Worm (Caenorhabditis elegans) whole organism, L3 larva: ENCODE data around the gene C18D4.6.
"Not testable (repeated sequence)": the region's sequence is repeated elsewhere in the genome, so short reads cannot be mapped to it uniquely, and the experiment has no call there.

Experiments
- R02D3.7 ChIP-seq: fragments of 150-350 bp; optimal IDR thresholded peaks from 2 replicates; lab custom pipeline; 2014; ENCODE audit warnings: missing biosample characterization, missing genetic modification characterization
- ZK546.5 ChIP-seq: sonication (generic microtip); optimal IDR thresholded peaks from 2 replicates; lab custom pipeline; 2017; ENCODE audit warnings: missing biosample characterization, missing genetic modification characterization
- aly-2 ChIP-seq: fragments of 150-350 bp; optimal IDR thresholded peaks from 2 replicates; lab custom pipeline; 2014; ENCODE audit warnings: missing biosample characterization, missing genetic modification characterization
- ama-1 ChIP-seq: fragments of 150-350 bp; optimal IDR thresholded peaks from 2 replicates; lab custom pipeline; 2018
- ceh-16 ChIP-seq: sonication (generic microtip); optimal IDR thresholded peaks from 2 replicates; lab custom pipeline; 2017; ENCODE audit warnings: missing biosample characterization, missing genetic modification characterization
- ceh-28 ChIP-seq: fragments of 150-350 bp; optimal IDR thresholded peaks from 2 replicates; lab custom pipeline; 2014; ENCODE audit warnings: missing biosample characterization, missing genetic modification reagents, missing genetic modification characterization
- ceh-82 ChIP-seq: fragments of 150-350 bp; optimal IDR thresholded peaks from 2 replicates; lab custom pipeline; 2014; ENCODE audit warnings: missing biosample characterization, missing genetic modification characterization
- ceh-9 ChIP-seq: sonication (generic microtip); optimal IDR thresholded peaks from 2 replicates; lab custom pipeline; 2018; ENCODE audit warnings: missing biosample characterization, missing genetic modification characterization
- daf-12 ChIP-seq: fragments of 150-350 bp; optimal IDR thresholded peaks from 2 replicates; lab custom pipeline; 2014; ENCODE audit warnings: missing biosample characterization, missing genetic modification reagents, missing genetic modification characterization
- egl-5 ChIP-seq: fragments of 150-350 bp; optimal IDR thresholded peaks from 2 replicates; lab custom pipeline; 2017; ENCODE audit warnings: missing biosample characterization, missing genetic modification reagents, missing genetic modification characterization, inconsistent platforms
- elt-3 ChIP-seq, 3 experiments: fragments of 150-350 bp in 1 of 3; sonication (generic microtip) in 2 of 3; optimal IDR thresholded peaks; 2 replicates in 2 of 3; 4 replicates in 1 of 3; lab custom pipeline; 2014 to 2017; ENCODE audit warnings: missing biosample characterization in 3 of 3, missing genetic modification characterization in 3 of 3
- eor-1 ChIP-seq, 2 experiments: fragments of 150-350 bp; optimal IDR thresholded peaks; 2 replicates each; lab custom pipeline; 2014 to 2018; ENCODE audit warnings: missing biosample characterization in 2 of 2, missing genetic modification characterization in 2 of 2
- fkh-10 ChIP-seq: sonication (generic microtip); optimal IDR thresholded peaks from 2 replicates; lab custom pipeline; 2017; ENCODE audit warnings: missing biosample characterization, missing genetic modification reagents, missing genetic modification characterization
- fkh-2 ChIP-seq: fragments of 150-350 bp; optimal IDR thresholded peaks from 2 replicates; lab custom pipeline; 2014; ENCODE audit warnings: missing biosample characterization, missing genetic modification reagents, missing genetic modification characterization
- fos-1 ChIP-seq: fragments of 150-350 bp; optimal IDR thresholded peaks from 2 replicates; lab custom pipeline; 2014; ENCODE audit warnings: missing biosample characterization, missing genetic modification characterization
- jun-1 ChIP-seq: fragments of 150-350 bp; optimal IDR thresholded peaks from 2 replicates; lab custom pipeline; 2014; ENCODE audit warnings: missing biosample characterization, missing genetic modification reagents, missing genetic modification characterization
- lin-15B ChIP-seq: fragments of 150-350 bp; optimal IDR thresholded peaks from 2 replicates; lab custom pipeline; 2014; ENCODE audit warnings: missing biosample characterization, missing genetic modification characterization
- lsy-12 ChIP-seq: sonication (generic microtip); optimal IDR thresholded peaks from 2 replicates; lab custom pipeline; 2016; ENCODE audit warnings: mild to moderate bottlenecking, missing genetic modification characterization, missing compliant biosample characterization
- mdl-1 ChIP-seq: fragments of 150-350 bp; optimal IDR thresholded peaks from 2 replicates; lab custom pipeline; 2014; ENCODE audit warnings: missing biosample characterization, missing genetic modification characterization
- mml-1 ChIP-seq: fragments of 150-350 bp; sonication (generic microtip); optimal IDR thresholded peaks from 3 replicates; lab custom pipeline; 2014; ENCODE audit warnings: missing biosample characterization, missing genetic modification characterization
- nfya-1 ChIP-seq: sonication (generic microtip); optimal IDR thresholded peaks from 2 replicates; lab custom pipeline; 2017; ENCODE audit warnings: missing genetic modification characterization, mild to moderate bottlenecking, missing compliant biosample characterization, antibody characterized with exemption, moderate library complexity; ENCODE audit not compliant: insufficient read depth
- nhr-11 ChIP-seq: fragments of 150-350 bp; optimal IDR thresholded peaks from 2 replicates; lab custom pipeline; 2014; ENCODE audit warnings: missing biosample characterization, missing genetic modification characterization
- nhr-12 ChIP-seq: fragments of 150-350 bp; optimal IDR thresholded peaks from 2 replicates; lab custom pipeline; 2014; ENCODE audit warnings: missing biosample characterization, missing genetic modification characterization
- nhr-23 ChIP-seq: fragments of 150-350 bp; optimal IDR thresholded peaks from 2 replicates; lab custom pipeline; 2014; ENCODE audit warnings: missing biosample characterization, missing genetic modification reagents, missing genetic modification characterization
- nhr-25 ChIP-seq: sonication (generic microtip); optimal IDR thresholded peaks from 2 replicates; lab custom pipeline; 2017; ENCODE audit warnings: missing biosample characterization, missing genetic modification characterization
- nhr-43 ChIP-seq: sonication (generic microtip); optimal IDR thresholded peaks from 2 replicates; lab custom pipeline; 2016; ENCODE audit warnings: mild to moderate bottlenecking, missing genetic modification characterization, missing compliant biosample characterization; ENCODE audit not compliant: poor library complexity, severe bottlenecking
- nhr-67 ChIP-seq: fragments of 150-350 bp; optimal IDR thresholded peaks from 2 replicates; lab custom pipeline; 2014; ENCODE audit warnings: missing biosample characterization, missing genetic modification characterization
- nhr-76 ChIP-seq: fragments of 150-350 bp; sonication (generic microtip); optimal IDR thresholded peaks from 5 replicates; lab custom pipeline; 2014; ENCODE audit warnings: missing biosample characterization, missing genetic modification characterization
- nhr-77 ChIP-seq: fragments of 150-350 bp; optimal IDR thresholded peaks from 2 replicates; lab custom pipeline; 2014; ENCODE audit warnings: missing biosample characterization, missing genetic modification characterization
- pha-4 ChIP-seq: fragments of 150-350 bp; optimal IDR thresholded peaks from 2 replicates; lab custom pipeline; 2014; ENCODE audit warnings: missing biosample characterization, missing genetic modification reagents, missing genetic modification characterization
- pqm-1 ChIP-seq: fragments of 150-350 bp; optimal IDR thresholded peaks from 2 replicates; lab custom pipeline; 2017; ENCODE audit warnings: missing biosample characterization, missing genetic modification characterization, inconsistent platforms
- sea-2 ChIP-seq: fragments of 150-350 bp; sonication (generic microtip); optimal IDR thresholded peaks from 4 replicates; lab custom pipeline; 2014; ENCODE audit warnings: missing biosample characterization, missing genetic modification reagents, missing genetic modification characterization
- skn-1 ChIP-seq: fragments of 150-350 bp; optimal IDR thresholded peaks from 2 replicates; lab custom pipeline; 2014; ENCODE audit warnings: missing biosample characterization, missing genetic modification characterization
- snpc-4 ChIP-seq: fragments of 150-350 bp; optimal IDR thresholded peaks from 2 replicates; lab custom pipeline; 2014; ENCODE audit warnings: missing biosample characterization, missing genetic modification characterization
- tbx-2 ChIP-seq: sonication (generic microtip); optimal IDR thresholded peaks from 2 replicates; lab custom pipeline; 2016; ENCODE audit warnings: mild to moderate bottlenecking, missing genetic modification characterization, missing compliant biosample characterization
- unc-39 ChIP-seq: sonication (generic microtip); optimal IDR thresholded peaks from 4 replicates; lab custom pipeline; 2017; ENCODE audit warnings: missing biosample characterization, missing genetic modification characterization
- unc-62 ChIP-seq: fragments of 150-350 bp; sonication (generic microtip); optimal IDR thresholded peaks from 4 replicates; lab custom pipeline; 2014; ENCODE audit warnings: missing biosample characterization, missing genetic modification reagents, missing genetic modification characterization
- zag-1 ChIP-seq: fragments of 150-350 bp; optimal IDR thresholded peaks from 2 replicates; lab custom pipeline; 2014; ENCODE audit warnings: missing biosample characterization, missing genetic modification characterization

C18D4.6 gene

DNA sequence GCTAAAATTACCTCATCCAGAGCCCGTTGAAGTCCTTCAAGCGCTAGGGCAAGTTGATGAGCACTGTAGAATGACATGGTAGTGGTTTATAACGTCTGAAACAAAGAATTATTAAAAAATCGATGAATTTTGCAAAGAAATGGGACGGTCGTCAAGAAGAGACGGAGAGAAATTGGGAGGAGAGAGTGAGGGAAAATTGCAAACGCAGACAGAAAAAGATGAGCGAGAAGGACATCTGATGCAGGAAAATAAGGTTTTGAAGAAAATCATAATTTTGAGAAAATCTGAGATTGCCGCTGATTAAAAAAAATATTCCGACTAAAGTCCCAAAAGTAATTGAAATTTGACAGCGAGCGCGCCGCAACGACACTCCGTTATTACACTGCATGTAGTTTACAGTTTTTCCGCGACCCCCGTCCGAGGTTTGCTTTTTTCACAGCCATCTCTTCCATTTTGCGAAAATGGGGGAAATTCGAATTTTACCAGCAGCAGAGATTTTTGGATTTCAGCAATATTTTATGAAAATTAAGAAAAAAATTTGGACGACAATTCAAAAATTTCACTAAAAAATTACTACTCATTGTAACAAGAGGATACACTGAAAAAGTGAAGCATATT is at the start of gene C18D4.6:
Gene C18D4.6 (minus strand): TSS at position 97 of the 618 bp plus-strand sequence.
- TF ChIP-seq fkh-2: no peak
- TF ChIP-seq ceh-28 (tag; lab: Kevin White, UChicago): no peak
- TF ChIP-seq egl-5 (tag; lab: Kevin White, UChicago): no peak
- no peak for TF ChIP-seq zag-1 (tag; lab: Kevin White, UChicago)
- no peak for TF ChIP-seq daf-12 (tag; lab: Kevin White, UChicago)
- peak; percentile 23 for TF ChIP-seq pha-4 (tag; lab: Kevin White, UChicago)
- TF ChIP-seq ceh-82: no peak
- no peak for TF ChIP-seq nhr-67
- TF ChIP-seq elt-3 (tag; optimal IDR thresholded peaks at IDR 0.05; lab: Kevin White, UChicago): no peak
- TF ChIP-seq aly-2: no peak
- no peak for TF ChIP-seq mdl-1 (tag; lab: Kevin White, UChicago)
- peak; percentile 32 for TF ChIP-seq lin-15B (tag; lab: Kevin White, UChicago)

- TF ChIP-seq pqm-1 (tag; lab: Kevin White, UChicago); sea-2 (GFP tag; lab: Kevin White, UChicago); nhr-77 (tag; lab: Kevin White, UChicago): not testable (repeated sequence)
These were observed 46.2 kb upstream of the C18D4.6 start, which contains the start of gene fbxa-133 for ce11 chrV:17584352-17584843. fbxa-133 (plus strand) TSS chrV:17584793.

DNA sequence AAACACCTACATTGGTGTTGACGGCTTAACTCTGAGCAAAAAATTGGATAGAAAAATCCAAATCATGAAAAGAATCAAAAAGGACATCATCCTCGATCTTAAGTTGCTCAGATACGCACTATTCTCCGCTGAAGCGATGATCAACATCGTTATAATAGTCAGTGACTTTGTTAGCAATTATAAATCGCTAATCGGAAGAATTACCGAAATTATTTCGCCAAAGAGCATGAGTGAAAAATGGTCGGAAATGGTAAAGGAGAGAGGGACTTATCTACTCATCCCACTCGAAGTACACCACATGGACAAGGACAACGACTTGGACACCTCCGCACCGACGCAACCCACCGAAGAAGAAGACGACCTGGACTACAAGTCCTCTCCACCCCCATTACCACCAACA is 41.8 kb upstream of the C18D4.6 start:
- TF ChIP-seq ceh-16 (tag; lab: Kevin White, UChicago) (no peak), snpc-4 (tag; lab: Kevin White, UChicago) (no peak), mml-1 (tag; lab: Kevin White, UChicago) (no peak), mdl-1 (tag; lab: Kevin White, UChicago) (no peak), nhr-12 (tag; lab: Kevin White, UChicago) (no peak)

ce11 chrV:17566850-17567249 is 28.7 kb upstream of the C18D4.6 start, which contains the start of gene C38D9.2:
C38D9.2 (plus strand) TSS chrV:17567150.
- TF ChIP-seq nhr-11 (tag; lab: Kevin White, UChicago): no peak
- no peak for TF ChIP-seq jun-1
- TF ChIP-seq nhr-43 (tag; lab: Kevin White, UChicago): no peak
- TF ChIP-seq ceh-28 (tag; lab: Kevin White, UChicago): no peak
- TF ChIP-seq sea-2 (GFP tag; lab: Kevin White, UChicago): no peak
- no peak for TF ChIP-seq nhr-77 (tag; lab: Kevin White, UChicago)
- TF ChIP-seq pqm-1 (tag; lab: Kevin White, UChicago): no peak
- TF ChIP-seq, all 47 proteins: peak for 0

ce11 chrV:17565903-17566302 is 27.7 kb upstream of the C18D4.6 start, which contains the start of gene fbxa-171:
fbxa-171 (minus strand) TSS chrV:17566003.
- no peak for TF ChIP-seq lsy-12 (tag; lab: Kevin White, UChicago)
- no peak for TF ChIP-seq tbx-2
- no peak for TF ChIP-seq fkh-10
- TF ChIP-seq nhr-23 (tag; lab: Kevin White, UChicago): no peak
- TF ChIP-seq ceh-28 (tag; lab: Kevin White, UChicago): no peak
- no peak for TF ChIP-seq R02D3.7 (tag; lab: Kevin White, UChicago)
- TF ChIP-seq nhr-25: no peak
- TF ChIP-seq nhr-77 (tag; lab: Kevin White, UChicago): no peak
- TF ChIP-seq skn-1 (tag; lab: Kevin White, UChicago): no peak
- TF ChIP-seq nfya-1 (tag; lab: Kevin White, UChicago): no peak
- TF ChIP-seq snpc-4 (tag; lab: Kevin White, UChicago): no peak

- no peak for TF ChIP-seq unc-62 (GFP tag; lab: Kevin White, UChicago)
- no peak for TF ChIP-seq eor-1 (tag; optimal IDR thresholded peaks at IDR 0.05; lab: Kevin White, UChicago)
- no peak for TF ChIP-seq nhr-23 (tag; lab: Kevin White, UChicago)
- no peak for TF ChIP-seq lsy-12 (tag; lab: Kevin White, UChicago)
- TF ChIP-seq ceh-28 (tag; lab: Kevin White, UChicago): no peak
- no peak for TF ChIP-seq nhr-25
- TF ChIP-seq ceh-9: no peak
- TF ChIP-seq egl-5 (tag; lab: Kevin White, UChicago): no peak
- TF ChIP-seq nhr-76 (tag; lab: Kevin White, UChicago): no peak
- no peak for TF ChIP-seq ceh-82
- TF ChIP-seq R02D3.7 (tag; lab: Kevin White, UChicago): no peak
- TF ChIP-seq fos-1: no peak
- TF ChIP-seq unc-39 (tag; lab: Kevin White, UChicago): no peak
- no peak for TF ChIP-seq ZK546.5 (tag; lab: Kevin White, UChicago)
- TF ChIP-seq nhr-67: no peak
- TF ChIP-seq ama-1 (lab: Kevin White, UChicago): no peak
- TF ChIP-seq, all 47 proteins: peak for 0
These were observed 20.8 kb upstream of the C18D4.6 start, which contains the start of gene fbxa-172 for ce11 chrV:17558946-17559345. fbxa-172 (plus strand) TSS chrV:17559246.
